Fruit fly (Drosophila melanogaster): ENCODE results near the gene Sfp33A2.

dm6 chr2L:11823470-11824162 lies 13.9 kb upstream of the Sfp33A2 start:
- no peak for TF ChIP-seq Snoo (tag; optimal IDR thresholded peaks at IDR 0.05)
- TF ChIP-seq EcR (GFP tag; optimal IDR thresholded peaks at IDR 0.05), result no peak
- no peak for TF ChIP-seq CG8159 (tag; optimal IDR thresholded peaks at IDR 0.05)
- TF ChIP-seq CG14655 (GFP tag; optimal IDR thresholded peaks at IDR 0.05), result no peak
- no peak for TF ChIP-seq CG15710 (tag; optimal IDR thresholded peaks at IDR 0.05)
- TF ChIP-seq CG8301 (tag; optimal IDR thresholded peaks at IDR 0.05), result no peak
- TF ChIP-seq CG12605 (GFP tag; IDR thresholded peaks at IDR 0.05), result no peak

Data from whole organism, pupa.